Worm (Caenorhabditis elegans): ENCODE measurements around the gene agr-1.

ce11 chrII:6749422-6749821 lies 25.6 kb downstream of the agr-1 start, which contains the start of gene F41G3.10:
- TF ChIP-seq tbx-11 (GFP tag; IDR thresholded peaks at IDR 0.05) (no peak), ama-1 (optimal IDR thresholded peaks at IDR 0.05) (no peak), ets-7 (tag; optimal IDR thresholded peaks at IDR 0.05) (no peak), scrt-1 (GFP tag; IDR thresholded peaks at IDR 0.05) (no peak), hmbx-1 (tag; optimal IDR thresholded peaks at IDR 0.05) (no peak), sea-1 (GFP tag; conservative IDR thresholded peaks at IDR 0.05) (no peak), pes-1 (GFP tag; IDR thresholded peaks at IDR 0.05) (no peak), B0310.2 (tag; optimal IDR thresholded peaks at IDR 0.05) (no peak)

Measured in whole organism, early embryonic.